Worm (Caenorhabditis elegans): ENCODE measurements around the gene rom-2.

rom-2 gene

DNA sequence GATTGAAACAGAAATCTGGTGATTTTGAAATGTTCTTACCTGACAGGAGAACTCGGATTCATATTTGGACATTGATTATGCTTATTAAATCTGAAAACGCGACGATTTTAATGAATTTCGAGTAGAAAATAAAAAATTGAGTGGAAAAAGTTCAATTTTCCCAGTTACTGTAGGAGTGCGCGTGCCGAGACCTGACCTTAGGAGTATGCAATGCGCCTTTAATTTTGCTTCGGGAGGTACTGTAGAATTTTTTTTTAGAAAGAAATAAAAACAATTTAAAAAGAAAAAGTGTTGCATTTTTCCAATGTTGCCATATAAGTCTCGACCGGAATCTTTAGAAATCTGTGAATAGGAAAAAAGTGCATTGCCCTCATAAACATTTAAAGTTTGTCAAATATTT is 29.5 kb downstream of the rom-2 start, which contains the start of gene C48B4.11:
C48B4.11 (minus strand) TSS at position 143 of the 400 bp plus-strand sequence.
- TF ChIP-seq unc-62 (GFP tag; optimal IDR thresholded peaks at IDR 0.05) = no peak

DNA sequence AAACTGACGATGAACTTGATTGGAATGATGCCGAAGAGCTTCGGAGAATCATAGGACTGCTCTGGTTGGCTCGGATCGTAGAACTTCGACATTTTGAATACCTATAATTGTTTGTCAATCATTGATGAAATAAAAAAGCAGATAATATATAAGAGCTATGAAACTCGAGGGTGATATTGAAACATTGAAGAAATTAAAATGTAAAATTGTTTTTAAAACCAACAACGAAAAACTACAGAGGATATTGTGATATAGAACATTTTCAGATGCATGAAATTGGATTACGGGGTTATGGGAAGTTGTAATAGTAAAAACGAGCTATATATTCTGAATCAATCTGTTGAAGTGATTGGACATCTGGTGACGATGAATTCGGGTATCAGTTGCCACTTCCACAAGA is 31.1 kb downstream of the rom-2 start, which contains the start of gene C48B4.10:
C48B4.10 (minus strand) TSS at position 101 of the 400 bp plus-strand sequence.
- TF ChIP-seq unc-62 (GFP tag; optimal IDR thresholded peaks at IDR 0.05) = no peak

- no peak for TF ChIP-seq unc-62 (GFP tag; optimal IDR thresholded peaks at IDR 0.05)
Measured at ce11 chrIII:9563235-9563634, 32.2 kb downstream of the rom-2 start, which contains the start of gene C48B4.9. C48B4.9 (minus strand) TSS chrIII:9563335.

DNA sequence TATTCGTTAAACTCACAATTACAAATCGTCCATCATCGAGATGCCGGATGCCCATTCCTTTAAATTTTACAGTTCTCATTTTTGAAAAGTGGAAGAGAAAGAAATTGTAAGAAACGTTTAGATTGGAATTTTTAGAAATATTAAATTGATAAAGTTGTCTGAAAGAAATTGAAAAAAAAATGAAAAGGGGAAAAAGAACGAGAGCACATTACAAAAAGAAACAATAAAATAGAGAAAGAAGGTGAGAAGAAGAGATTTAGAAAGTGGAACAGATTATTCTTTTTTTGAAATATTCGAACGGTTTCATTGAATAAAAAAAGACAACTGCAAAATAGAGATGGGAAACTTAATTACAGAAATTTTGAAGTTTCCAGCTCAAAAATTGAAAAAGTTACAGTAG is 34.3 kb downstream of the rom-2 start, which contains the start of gene C48B4.8:
C48B4.8 (minus strand) TSS at position 101 of the 400 bp plus-strand sequence.
- TF ChIP-seq unc-62 (GFP tag; optimal IDR thresholded peaks at IDR 0.05) = no peak

DNA sequence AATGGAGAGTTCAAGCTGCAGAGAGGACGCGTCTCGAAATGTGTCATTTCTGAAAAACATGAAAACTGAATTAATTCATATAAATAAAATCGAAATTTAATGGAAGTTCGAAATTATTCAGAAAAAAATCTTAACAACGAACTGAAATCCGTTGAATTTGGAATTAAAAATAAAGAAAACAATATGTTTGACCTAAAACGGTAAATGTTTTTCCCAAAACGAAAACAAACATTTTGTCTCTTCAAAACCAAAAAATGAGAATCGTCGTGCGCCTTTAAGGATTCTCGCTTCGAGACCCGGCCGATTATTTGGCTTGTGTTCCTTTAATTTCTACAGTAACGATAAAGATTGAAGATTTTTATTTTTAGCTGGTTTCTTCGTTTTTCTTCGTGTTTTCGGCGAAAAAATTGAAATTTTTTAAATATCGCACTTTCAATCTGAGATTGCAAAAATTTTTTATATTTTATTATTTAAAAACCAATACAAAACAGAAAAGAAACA is 36.0 kb downstream of the rom-2 start, which contains the start of gene C48B4.7:
C48B4.7 (minus strand) TSS at position 51 of the 501 bp plus-strand sequence.
- no peak for TF ChIP-seq unc-62 (GFP tag; optimal IDR thresholded peaks at IDR 0.05)

DNA sequence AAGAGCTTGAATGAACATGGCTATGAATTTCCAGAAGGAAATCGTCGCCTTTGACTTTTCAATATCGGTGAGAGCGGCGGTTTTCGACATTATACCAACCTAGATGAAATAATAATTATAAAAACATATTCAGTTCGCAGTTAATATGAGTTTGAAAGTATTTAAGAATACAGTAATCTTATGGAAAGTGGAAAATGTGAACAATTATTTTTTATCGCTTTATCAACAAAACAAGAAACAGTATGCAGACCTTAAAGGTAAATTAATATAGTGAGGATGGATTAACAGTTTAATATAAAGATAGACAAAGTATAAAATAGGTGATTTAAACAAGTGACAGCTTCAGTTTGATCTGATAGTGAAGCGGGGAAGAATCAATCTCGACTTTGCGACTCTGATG is 37.0 kb downstream of the rom-2 start, which contains the start of gene C48B4.6:
C48B4.6 (minus strand) TSS at position 101 of the 400 bp plus-strand sequence.
- TF ChIP-seq unc-62 (GFP tag; optimal IDR thresholded peaks at IDR 0.05) = no peak

DNA sequence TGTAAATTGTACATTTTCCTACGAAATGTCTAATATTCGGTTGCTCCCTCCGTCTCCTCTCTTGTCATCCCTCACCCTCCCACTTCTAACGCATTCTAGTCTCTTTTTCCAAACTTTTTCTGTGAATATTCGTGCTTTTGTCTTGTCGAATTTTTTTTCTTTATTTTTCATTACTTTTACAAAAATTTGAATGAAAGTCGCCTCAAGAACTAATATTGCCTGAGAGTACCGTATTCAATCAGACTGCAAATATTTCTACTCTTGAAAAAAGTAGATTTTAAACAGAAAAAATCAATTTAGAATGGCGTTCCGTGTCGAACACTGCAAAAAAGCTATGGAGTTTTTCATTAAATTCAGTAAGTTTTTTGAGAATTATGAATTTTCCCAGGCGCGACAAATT is 39.2 kb downstream of the rom-2 start, which contains the start of gene ZK1098.11:
ZK1098.11 (plus strand) TSS at position 301 of the 400 bp plus-strand sequence.
- no peak for TF ChIP-seq unc-62 (GFP tag; optimal IDR thresholded peaks at IDR 0.05)

DNA sequence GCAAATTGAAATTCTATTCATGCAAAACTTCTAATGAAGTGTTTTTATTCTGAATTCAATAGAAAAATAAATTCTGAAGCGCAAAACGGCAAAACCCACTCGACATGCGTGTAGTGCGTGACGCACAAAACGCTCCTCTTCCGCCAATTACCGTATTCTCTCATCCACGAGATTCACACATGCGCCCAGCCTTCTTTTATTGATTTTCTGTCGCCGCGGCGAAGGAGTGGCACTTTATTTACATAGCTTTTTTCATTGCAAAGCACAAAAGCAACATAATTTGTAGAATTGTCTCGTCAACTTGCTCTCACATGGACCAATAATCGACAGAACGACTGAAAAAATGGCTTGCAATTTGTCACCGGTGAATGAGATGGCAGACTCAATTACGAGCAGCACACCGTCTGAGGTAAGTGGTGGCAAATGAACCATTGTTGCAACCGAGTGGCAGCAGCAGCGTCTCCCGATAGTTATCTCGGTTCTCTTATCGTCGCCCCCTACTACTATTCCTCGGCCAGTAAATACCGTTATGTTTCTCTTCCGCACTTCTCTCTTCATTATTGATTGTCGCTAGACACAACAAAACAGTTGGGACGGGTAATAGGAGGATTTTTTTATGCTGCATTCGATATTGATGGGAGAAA is 49.3 kb downstream of the rom-2 start, which contains the start of gene unc-16:
unc-16 (plus strand) TSS at position 243 of the 644 bp plus-strand sequence.
- no peak for TF ChIP-seq unc-62 (GFP tag; optimal IDR thresholded peaks at IDR 0.05)

- TF ChIP-seq unc-62 (GFP tag; optimal IDR thresholded peaks at IDR 0.05) = no peak
Measured at ce11 chrIII:9544820-9545219, 50.6 kb downstream of the rom-2 start, which contains the start of gene ZK1098.12. ZK1098.12 (plus strand) TSS chrIII:9545120.

- TF ChIP-seq unc-62 (GFP tag; optimal IDR thresholded peaks at IDR 0.05) = no peak
Measured at ce11 chrIII:9544125-9544524, 51.3 kb downstream of the rom-2 start, which contains the start of gene ZK1098.9. ZK1098.9 (plus strand) TSS chrIII:9544425.

Measured in whole organism, dauer.